Worm (Caenorhabditis elegans) whole organism, young adult: ENCODE data around the gene R107.2.

Experiments used
- F10E7.11 ChIP-seq: sonication (generic microtip); optimal IDR thresholded peaks from 2 replicates; lab custom pipeline; 2017; ENCODE audit warnings: mild to moderate bottlenecking, missing genetic modification characterization, moderate library complexity, missing compliant biosample characterization
- lag-1 ChIP-seq: fragments of 200-800 bp; sonication (Bioruptor generic); IDR thresholded peaks from 2 replicates; pipeline ENCODE4 v1.3.6; 2022; ENCODE audit warnings: missing genetic modification reagents, missing genetic modification characterization, missing compliant biosample characterization
- let-607 ChIP-seq, 2 experiments: fragments of 200-800 bp in 1 of 2; sonication (Bioruptor generic) in 1 of 2; sonication (generic microtip) in 1 of 2; optimal IDR thresholded peaks; 2 replicates each; lab custom pipeline; 2016 to 2018; ENCODE audit warnings: mild to moderate bottlenecking in 2 of 2, missing compliant biosample characterization in 2 of 2, missing genetic modification characterization in 2 of 2, moderate library complexity in 2 of 2, missing genotype in 1 of 2
- nfya-1 ChIP-seq: sonication (generic microtip); optimal IDR thresholded peaks from 2 replicates; lab custom pipeline; 2017; ENCODE audit warnings: antibody characterized with exemption, missing compliant biosample characterization, missing genetic modification characterization, borderline replicate concordance; ENCODE audit not compliant: insufficient read depth
- unc-130 ChIP-seq: sonication (generic microtip); optimal IDR thresholded peaks from 2 replicates; lab custom pipeline; 2016; ENCODE audit warnings: missing genetic modification reagents, missing genetic modification characterization, missing compliant biosample characterization
- ztf-26 ChIP-seq: sonication (generic microtip); optimal IDR thresholded peaks from 2 replicates; lab custom pipeline; 2017; ENCODE audit warnings: missing genetic modification characterization, missing compliant biosample characterization

DNA sequence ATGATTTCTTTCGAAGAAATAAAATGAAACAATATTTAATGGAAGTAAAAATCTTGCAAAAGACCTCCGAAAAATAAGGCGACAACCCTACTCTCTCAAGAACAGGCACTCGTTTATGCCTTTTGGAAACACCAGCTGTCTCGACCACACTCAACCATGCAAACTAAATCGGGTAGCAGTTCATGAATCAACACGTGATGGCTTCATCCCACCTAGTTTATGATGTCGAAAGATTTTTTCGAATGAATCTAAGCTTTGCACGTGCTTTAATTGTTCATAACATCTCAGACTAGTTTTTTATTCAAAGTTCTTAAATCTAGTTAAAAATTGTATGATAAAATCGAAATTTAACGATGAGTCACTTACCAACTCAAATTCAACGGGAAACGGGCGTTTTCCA is 7.5 kb upstream of the R107.2 start:
- no peak for TF ChIP-seq ztf-26
- no peak for TF ChIP-seq lag-1
- TF ChIP-seq F10E7.11 (tag; lab: Kevin White, UChicago): no peak
- TF ChIP-seq let-607 (tag; optimal IDR thresholded peaks at IDR 0.05; lab: Kevin White, UChicago): no peak
- no peak for TF ChIP-seq unc-130 (GFP tag; lab: Kevin White, UChicago)
- no peak for TF ChIP-seq nfya-1 (tag; lab: Kevin White, UChicago)
